Worm (Caenorhabditis elegans): ENCODE measurements around the gene C34C12.2.

DNA sequence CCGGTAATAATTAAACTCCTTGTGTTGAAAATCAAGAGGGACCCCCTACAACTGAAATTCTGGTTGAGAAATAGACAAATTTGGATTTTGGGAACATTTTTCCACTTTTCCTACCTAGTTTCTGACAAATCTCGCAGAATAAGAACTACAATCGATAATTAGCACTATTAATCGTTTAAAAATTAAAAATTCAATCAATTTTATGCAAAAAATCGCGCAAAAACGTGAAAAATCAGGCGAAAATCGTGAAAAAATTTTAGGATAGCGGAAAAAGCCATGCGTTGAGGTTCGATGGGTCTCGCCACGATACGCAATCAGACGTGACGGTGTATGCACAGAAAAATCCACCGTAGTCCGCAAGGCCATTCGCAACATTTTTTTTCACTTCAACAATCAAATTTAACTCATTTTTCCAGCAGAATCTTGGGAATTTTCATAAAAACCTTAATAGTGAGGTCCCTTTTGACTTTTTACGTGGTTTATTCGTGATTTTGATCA is 51.5 kb downstream of the C34C12.2 start, which contains the start of gene lias-1:
- TF ChIP-seq egl-44 (GFP tag; IDR thresholded peaks at IDR 0.05) (no peak), unc-62 (GFP tag; optimal IDR thresholded peaks at IDR 0.05) (no peak), ZK185.1 (tag; optimal IDR thresholded peaks at IDR 0.05; ENCODE audit: poor library complexity, severe bottlenecking) (peak; percentile 76), ama-1 (optimal IDR thresholded peaks at IDR 0.05) (no peak), ama-1 (GFP tag; optimal IDR thresholded peaks at IDR 0.05) (peak in 1 of 2 experiments; percentile 17), nhr-27 (tag; optimal IDR thresholded peaks at IDR 0.05) (no peak), rcor-1 (GFP tag; IDR thresholded peaks at IDR 0.05) (peak; percentile 59), let-526 (GFP tag; IDR thresholded peaks at IDR 0.05) (no peak)

Measured in whole organism, young adult.